Fruit fly (Drosophila melanogaster): ENCODE results near the gene Cyp6d5.

DNA sequence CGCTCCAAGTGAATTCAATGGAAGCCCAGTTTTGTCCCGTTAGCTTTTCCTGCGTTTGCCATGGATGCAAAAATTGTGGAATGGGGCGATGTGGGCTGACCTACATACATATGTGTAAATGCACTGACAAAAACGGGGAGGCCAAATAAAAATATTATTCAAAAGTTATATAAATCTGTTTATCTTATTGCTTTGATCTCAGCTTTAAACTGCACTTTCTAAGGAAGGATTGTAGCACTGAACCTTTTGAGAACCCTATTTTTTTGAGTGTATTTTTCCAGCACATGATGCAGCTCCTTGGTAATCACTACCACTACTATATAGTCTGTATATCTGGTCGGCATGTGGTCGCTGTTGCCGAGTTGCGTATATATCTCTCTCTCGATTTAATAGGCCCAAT, 48.0 kb downstream of the Cyp6d5 start:
- TF ChIP-seq CG10565 (GFP tag; optimal IDR thresholded peaks at IDR 0.05) = no peak
- no peak for TF ChIP-seq CG10431 (GFP tag; optimal IDR thresholded peaks at IDR 0.05)
- TF ChIP-seq E2f1 (GFP tag; IDR thresholded peaks at IDR 0.05) = peak; percentile 57; the same call in 1 of the 2 replicates
- no peak for TF ChIP-seq usp (GFP tag; optimal IDR thresholded peaks at IDR 0.05)

Data from whole organism, embryonic.